Worm (Caenorhabditis elegans): ENCODE results near the gene cyn-17.
"Not testable (repeated sequence)": the region's sequence is repeated elsewhere in the genome, so short reads cannot be mapped to it uniquely, and the experiment has no call there.

cyn-17 gene

ce11 chrV:5799373-5799772 is at the start of gene cyn-17:
TSS of gene cyn-17 (plus strand) at chrV:5799673.
- TF ChIP-seq hmg-11 (tag; optimal IDR thresholded peaks at IDR 0.05), result no peak
- TF ChIP-seq elt-1 (tag; optimal IDR thresholded peaks at IDR 0.05), result no peak
- no peak for TF ChIP-seq unc-39 (tag; optimal IDR thresholded peaks at IDR 0.05)
- TF ChIP-seq ztf-4 (tag; optimal IDR thresholded peaks at IDR 0.05), result no peak
- no peak for TF ChIP-seq tbx-2 (tag; optimal IDR thresholded peaks at IDR 0.05)

- TF ChIP-seq daf-12 (tag; optimal IDR thresholded peaks at IDR 0.05), result no peak
- no peak for TF ChIP-seq ZK546.5 (tag; optimal IDR thresholded peaks at IDR 0.05)
- TF ChIP-seq elt-1 (tag; optimal IDR thresholded peaks at IDR 0.05), result no peak
- no peak for TF ChIP-seq ztf-4 (tag; optimal IDR thresholded peaks at IDR 0.05)
- no peak for TF ChIP-seq egl-5 (tag; optimal IDR thresholded peaks at IDR 0.05)
- no peak for TF ChIP-seq nfya-1 (tag; optimal IDR thresholded peaks at IDR 0.05; ENCODE audit: insufficient read depth)
- TF ChIP-seq unc-39 (tag; optimal IDR thresholded peaks at IDR 0.05), result no peak
- TF ChIP-seq pqm-1 (tag; optimal IDR thresholded peaks at IDR 0.05), result no peak
- TF ChIP-seq egl-27 (tag; optimal IDR thresholded peaks at IDR 0.05), result no peak
- TF ChIP-seq elt-3 (tag; optimal IDR thresholded peaks at IDR 0.05), result no peak
- no peak for TF ChIP-seq mdl-1 (tag; optimal IDR thresholded peaks at IDR 0.05)
- TF ChIP-seq nhr-11 (tag; optimal IDR thresholded peaks at IDR 0.05), result no peak
Measured at ce11 chrV:5753432-5753831, 46.0 kb upstream of the cyn-17 start, which contains the start of gene pgph-1. TSS of gene pgph-1 (minus strand) at chrV:5753532.

ce11 chrV:5755203-5755693 is 44.2 kb upstream of the cyn-17 start, which contains the start of gene K09H11.11:
TSS of gene K09H11.11 (minus strand) at chrV:5755253.
- TF ChIP-seq lin-15B (tag; optimal IDR thresholded peaks at IDR 0.05); nhr-28 (tag; optimal IDR thresholded peaks at IDR 0.05); sea-2 (GFP tag; optimal IDR thresholded peaks at IDR 0.05): not testable (repeated sequence)

ce11 chrV:5756193-5756592 is 43.3 kb upstream of the cyn-17 start, which contains the start of gene C53A3.3:
TSS of gene C53A3.3 (plus strand) at chrV:5756493.
- TF ChIP-seq sea-2 (GFP tag; optimal IDR thresholded peaks at IDR 0.05) (no peak), elt-1 (tag; optimal IDR thresholded peaks at IDR 0.05) (no peak), elt-3 (tag; optimal IDR thresholded peaks at IDR 0.05) (no peak), nhr-11 (tag; optimal IDR thresholded peaks at IDR 0.05) (no peak), nfya-1 (tag; optimal IDR thresholded peaks at IDR 0.05; ENCODE audit: insufficient read depth) (no peak), nhr-28 (tag; optimal IDR thresholded peaks at IDR 0.05) (no peak), ztf-4 (tag; optimal IDR thresholded peaks at IDR 0.05) (no peak), ZK546.5 (tag; optimal IDR thresholded peaks at IDR 0.05) (no peak), eor-1 (tag; optimal IDR thresholded peaks at IDR 0.05) (no peak), nhr-237 (tag; optimal IDR thresholded peaks at IDR 0.05) (no peak)

- TF ChIP-seq elt-2 (tag; optimal IDR thresholded peaks at IDR 0.05) (no peak), nhr-12 (tag; optimal IDR thresholded peaks at IDR 0.05) (no peak), unc-62 (GFP tag; optimal IDR thresholded peaks at IDR 0.05) (no peak), ztf-4 (tag; optimal IDR thresholded peaks at IDR 0.05) (no peak), mml-1 (tag; optimal IDR thresholded peaks at IDR 0.05) (no peak), lin-39 (tag; optimal IDR thresholded peaks at IDR 0.05) (no peak), nhr-77 (tag; optimal IDR thresholded peaks at IDR 0.05) (no peak), skn-1 (tag; optimal IDR thresholded peaks at IDR 0.05) (no peak), fkh-2 (tag; optimal IDR thresholded peaks at IDR 0.05) (no peak), nhr-43 (tag; optimal IDR thresholded peaks at IDR 0.05; ENCODE audit: poor library complexity, severe bottlenecking) (no peak), ZK546.5 (tag; optimal IDR thresholded peaks at IDR 0.05) (no peak), elt-3 (tag; optimal IDR thresholded peaks at IDR 0.05) (no peak), ama-1 (optimal IDR thresholded peaks at IDR 0.05) (no peak)
Measured at ce11 chrV:5758780-5759179, 40.7 kb upstream of the cyn-17 start, which contains the start of gene C53A3.4. TSS of gene C53A3.4 (minus strand) at chrV:5758880.

- TF ChIP-seq unc-39 (tag; optimal IDR thresholded peaks at IDR 0.05), result no peak
- TF ChIP-seq fos-1 (tag; optimal IDR thresholded peaks at IDR 0.05), result no peak
- TF ChIP-seq mml-1 (tag; optimal IDR thresholded peaks at IDR 0.05), result no peak
- TF ChIP-seq lin-39 (tag; optimal IDR thresholded peaks at IDR 0.05), result no peak
- TF ChIP-seq fkh-2 (tag; optimal IDR thresholded peaks at IDR 0.05), result no peak
- no peak for TF ChIP-seq nhr-11 (tag; optimal IDR thresholded peaks at IDR 0.05)
- no peak for TF ChIP-seq lin-15B (tag; optimal IDR thresholded peaks at IDR 0.05)
- TF ChIP-seq zag-1 (tag; optimal IDR thresholded peaks at IDR 0.05), result no peak
- TF ChIP-seq nhr-25 (tag; optimal IDR thresholded peaks at IDR 0.05), result no peak
- TF ChIP-seq sea-2 (GFP tag; optimal IDR thresholded peaks at IDR 0.05), result no peak
- no peak for TF ChIP-seq ama-1 (optimal IDR thresholded peaks at IDR 0.05)
- no peak for TF ChIP-seq eor-1 (tag; optimal IDR thresholded peaks at IDR 0.05)
Measured at ce11 chrV:5760132-5760531, 39.3 kb upstream of the cyn-17 start, which contains the start of gene C53A3.1. TSS of gene C53A3.1 (minus strand) at chrV:5760232.
